Worm (Caenorhabditis elegans) whole organism, L4 larva: Measurements from ENCODE around the gene fkb-1.

Experiments
- ama-1 ChIP-seq: fragments of 150-350 bp; optimal IDR thresholded peaks from 2 replicates; lab custom pipeline; 2014; ENCODE audit warnings: inconsistent platforms, mixed read lengths
- lim-7 ChIP-seq: fragments of 200-800 bp; sonication (Bioruptor generic); IDR thresholded peaks from 2 replicates; pipeline ENCODE4 v1.3.6; 2022; ENCODE audit warnings: missing genetic modification characterization, missing compliant biosample characterization
- lsy-2 ChIP-seq, 2 experiments: fragments of 150-350 bp in 1 of 2; sonication (generic microtip) in 1 of 2; optimal IDR thresholded peaks; 2 replicates each; lab custom pipeline; 2014 to 2017; ENCODE audit warnings: missing biosample characterization in 2 of 2, missing genetic modification characterization in 2 of 2
- nhr-42 ChIP-seq: fragments of 200-800 bp; sonication (Bioruptor generic); IDR thresholded peaks from 2 replicates; pipeline ENCODE4 v1.3.6; 2022; ENCODE audit warnings: missing genetic modification characterization, missing compliant biosample characterization
- nhr-77 ChIP-seq: fragments of 150-350 bp; optimal IDR thresholded peaks from 2 replicates; lab custom pipeline; 2014; ENCODE audit warnings: missing biosample characterization, missing genetic modification characterization
- pha-4 ChIP-seq, 2 experiments: fragments of 150-350 bp in 1 of 2; fragments of 200-800 bp in 1 of 2; sonication (Bioruptor generic) in 1 of 2; IDR thresholded peaks in 1 of 2; optimal IDR thresholded peaks in 1 of 2; 2 replicates each; pipeline versions ENCODE4 v1.3.6 to Lab custom; 2014 to 2022; ENCODE audit warnings: missing genetic modification characterization in 2 of 2, missing genetic modification reagents in 2 of 2, missing biosample characterization in 1 of 2, missing compliant biosample characterization in 1 of 2
- tag-97 ChIP-seq: fragments of 200-800 bp; sonication (Bioruptor generic); IDR thresholded peaks from 2 replicates; pipeline ENCODE4 v1.3.6; 2022; ENCODE audit warnings: missing genetic modification characterization, missing compliant biosample characterization
- unc-62 ChIP-seq, 3 experiments: fragments of 150-350 bp in 1 of 3; sonication (generic microtip); optimal IDR thresholded peaks in 2 of 3; peaks in 1 of 3; 1 replicate in 1 of 3; 2 replicates in 2 of 3; lab custom pipeline; 2014 to 2017; ENCODE audit warnings: missing biosample characterization in 3 of 3, missing genetic modification characterization in 3 of 3, missing genetic modification reagents in 3 of 3, missing genotype in 1 of 3
- ztf-11 ChIP-seq: fragments of 150-350 bp; optimal IDR thresholded peaks from 2 replicates; lab custom pipeline; 2014; ENCODE audit warnings: missing biosample characterization, missing genetic modification characterization

DNA sequence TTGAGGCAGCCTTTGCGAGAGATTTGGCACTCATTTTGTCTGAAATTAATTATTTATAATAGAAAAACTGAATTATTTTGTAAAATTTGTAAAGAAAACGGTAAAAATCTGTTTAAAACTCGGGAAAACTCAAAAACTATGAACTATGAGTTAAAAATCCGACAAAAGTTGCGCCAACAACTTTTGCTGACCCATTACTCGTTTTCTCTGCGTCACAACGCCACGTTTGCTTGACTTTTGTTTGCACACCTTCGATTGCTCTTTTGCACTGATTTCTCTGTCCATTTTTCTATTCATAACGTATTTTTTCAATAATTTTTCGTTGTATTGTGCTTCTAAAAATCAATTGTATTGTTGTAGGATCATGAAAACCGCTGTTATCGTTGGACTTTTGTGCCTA is at the start of gene fkb-1:
- TF ChIP-seq tag-97 (GFP tag; lab: Robert Waterston, UW) (no peak), unc-62 (GFP tag; optimal IDR thresholded peaks at IDR 0.05 in 1 of 2; lab: Kevin White, UChicago) (peak in 1 of 2 experiments; percentile 96), unc-62 (tag; optimal IDR thresholded peaks at IDR 0.05; lab: Kevin White, UChicago) (no peak), lim-7 (GFP tag; lab: Robert Waterston, UW) (no peak), ztf-11 (tag; lab: Kevin White, UChicago) (no peak), nhr-42 (GFP tag; lab: Robert Waterston, UW) (no peak), pha-4 (GFP tag; IDR thresholded peaks at IDR 0.05; lab: Robert Waterston, UW) (no peak), pha-4 (tag; optimal IDR thresholded peaks at IDR 0.05; lab: Kevin White, UChicago) (peak; percentile 87), nhr-77 (no peak), lsy-2 (tag; optimal IDR thresholded peaks at IDR 0.05; lab: Kevin White, UChicago) (peak in 1 of 2 experiments; percentile 83), ama-1 (lab: Kevin White, UChicago) (no peak)
